Fruit fly (Drosophila melanogaster): ENCODE results near the gene CG12065.

Gene CG12065

dm6 chrX:8601165-8601564, 27.1 kb downstream of the CG12065 start:
- TF ChIP-seq CG10348 (GFP tag; IDR thresholded peaks at IDR 0.05) (peak; percentile 71), CG15710 (tag; optimal IDR thresholded peaks at IDR 0.05) (peak; percentile 58), fd96Ca (GFP tag; IDR thresholded peaks at IDR 0.05) (peak; percentile 85), Ets98B (GFP tag; IDR thresholded peaks at IDR 0.05) (peak; percentile 82), Pif1B (GFP tag; optimal IDR thresholded peaks at IDR 0.05) (no peak), CG34367 (tag; optimal IDR thresholded peaks at IDR 0.05) (peak; percentile 40), gl (tag; optimal IDR thresholded peaks at IDR 0.05) (no peak), CG32121 (GFP tag; IDR thresholded peaks at IDR 0.05) (peak; percentile 67), CG4496 (GFP tag; IDR thresholded peaks at IDR 0.05) (peak; percentile 86), rn (GFP tag; IDR thresholded peaks at IDR 0.05) (peak; percentile 40; the same call in 1 of the 2 replicates), CG17806 (tag; optimal IDR thresholded peaks at IDR 0.05) (peak; percentile 50), CG8159 (tag; optimal IDR thresholded peaks at IDR 0.05) (peak; percentile 64), CG12605 (GFP tag; IDR thresholded peaks at IDR 0.05) (peak; percentile 55), EcR (GFP tag; optimal IDR thresholded peaks at IDR 0.05) (no peak), Snoo (tag; optimal IDR thresholded peaks at IDR 0.05) (no peak), CG9948 (tag; optimal IDR thresholded peaks at IDR 0.05) (peak; percentile 35)

- TF ChIP-seq Ets98B (GFP tag; IDR thresholded peaks at IDR 0.05) (no peak), fd96Ca (GFP tag; IDR thresholded peaks at IDR 0.05) (0 out of 3 replicates have a peak, but pooled peaks have one; percentile 11)
These were observed 32.1 kb downstream of the CG12065 start, which contains the start of gene Caf1-180 for dm6 chrX:8606206-8606605. Caf1-180 (minus strand) TSS chrX:8606304.

DNA sequence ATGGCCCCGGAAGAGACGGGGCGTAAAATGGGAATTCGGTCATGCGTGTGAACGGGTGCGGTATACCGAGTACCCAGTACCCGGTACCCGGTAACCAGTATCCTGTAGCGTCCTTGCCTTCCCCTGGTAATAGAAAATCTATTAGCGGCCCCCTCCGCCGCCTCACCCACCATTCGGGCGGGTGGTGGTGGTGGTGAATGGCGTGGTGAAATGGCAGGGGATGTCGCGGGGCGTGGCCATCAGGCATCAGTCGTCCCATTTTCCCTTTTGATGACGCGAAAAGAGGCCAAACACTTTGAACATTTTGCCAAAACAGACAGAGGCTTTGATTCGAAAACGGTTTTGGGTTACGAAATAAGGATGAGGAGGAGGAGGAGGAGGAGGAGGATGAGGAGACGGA, 33.8 kb downstream of the CG12065 start:
- TF ChIP-seq EcR (GFP tag; optimal IDR thresholded peaks at IDR 0.05) (no peak), CG32121 (GFP tag; IDR thresholded peaks at IDR 0.05) (no peak), fd96Ca (GFP tag; IDR thresholded peaks at IDR 0.05) (no peak), Snoo (tag; optimal IDR thresholded peaks at IDR 0.05) (no peak), rn (GFP tag; IDR thresholded peaks at IDR 0.05) (no peak), CG4496 (GFP tag; IDR thresholded peaks at IDR 0.05) (no peak), CG9948 (tag; optimal IDR thresholded peaks at IDR 0.05) (no peak), D1 (tag; optimal IDR thresholded peaks at IDR 0.05) (no peak)

DNA sequence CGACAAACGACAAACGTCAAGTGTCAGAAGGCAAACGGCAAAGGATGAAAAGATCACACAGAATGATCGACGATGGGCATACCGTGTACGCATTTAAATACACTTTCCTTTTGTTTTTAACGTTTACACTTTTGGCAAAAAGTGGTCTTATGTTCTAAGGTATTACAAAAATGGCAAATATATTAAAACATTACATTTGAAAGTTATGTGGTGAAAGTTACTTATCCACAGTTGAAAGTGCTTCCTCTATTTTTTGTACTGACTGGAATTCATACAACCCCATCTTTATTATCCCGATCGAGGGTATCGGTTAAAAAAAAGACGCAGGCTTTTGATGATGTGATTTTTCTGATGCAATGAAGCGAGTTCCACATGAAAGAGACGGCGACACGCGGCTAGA, 42.2 kb downstream of the CG12065 start:
- no peak for TF ChIP-seq CG10348 (GFP tag; IDR thresholded peaks at IDR 0.05)
- no peak for TF ChIP-seq fd96Ca (GFP tag; IDR thresholded peaks at IDR 0.05)

DNA sequence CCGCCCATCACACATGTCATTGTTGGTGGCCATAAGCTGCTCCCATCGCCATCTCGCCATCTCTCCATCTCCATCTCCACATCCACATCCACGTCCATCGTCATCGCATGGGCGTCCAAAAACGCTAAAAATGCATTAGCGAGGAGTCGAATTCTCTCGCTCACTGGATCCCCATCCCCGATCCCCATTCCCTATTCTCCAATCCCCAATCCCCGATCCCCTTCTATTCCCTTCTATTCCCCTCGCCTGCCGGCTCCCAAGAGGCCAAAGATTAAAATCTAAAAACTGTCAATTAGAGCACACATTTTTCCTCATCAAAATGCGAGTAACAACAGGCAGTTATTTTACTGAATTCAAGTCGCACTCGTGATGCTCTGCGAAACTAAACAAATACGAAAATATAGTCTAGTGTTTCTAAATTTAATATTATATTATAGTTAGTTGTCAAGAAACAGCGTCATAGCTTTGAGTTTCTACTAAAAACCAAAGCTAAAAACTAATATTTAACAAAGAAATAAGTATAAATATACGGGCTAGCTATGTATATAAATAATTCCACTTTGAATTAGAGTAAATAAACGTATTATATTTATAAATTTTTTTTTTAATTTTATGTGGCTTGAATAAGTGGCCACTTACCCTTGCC, 42.8 kb downstream of the CG12065 start:
- TF ChIP-seq gl (tag; optimal IDR thresholded peaks at IDR 0.05) (no peak), CG14655 (GFP tag; optimal IDR thresholded peaks at IDR 0.05) (no peak), EcR (GFP tag; optimal IDR thresholded peaks at IDR 0.05) (no peak), Ets98B (GFP tag; IDR thresholded peaks at IDR 0.05) (no peak), CG12605 (GFP tag; IDR thresholded peaks at IDR 0.05) (no peak), fd96Ca (GFP tag; IDR thresholded peaks at IDR 0.05) (no peak), Snoo (tag; optimal IDR thresholded peaks at IDR 0.05) (no peak), CG8159 (tag; optimal IDR thresholded peaks at IDR 0.05) (no peak), CG17806 (tag; optimal IDR thresholded peaks at IDR 0.05) (no peak), Pif1B (GFP tag; optimal IDR thresholded peaks at IDR 0.05) (no peak), CG32121 (GFP tag; IDR thresholded peaks at IDR 0.05) (no peak), CG9948 (tag; optimal IDR thresholded peaks at IDR 0.05) (no peak), D1 (tag; optimal IDR thresholded peaks at IDR 0.05) (no peak), CG15710 (tag; optimal IDR thresholded peaks at IDR 0.05) (no peak), CG4496 (GFP tag; IDR thresholded peaks at IDR 0.05) (no peak), Pif1A (GFP tag; optimal IDR thresholded peaks at IDR 0.05) (no peak)

DNA sequence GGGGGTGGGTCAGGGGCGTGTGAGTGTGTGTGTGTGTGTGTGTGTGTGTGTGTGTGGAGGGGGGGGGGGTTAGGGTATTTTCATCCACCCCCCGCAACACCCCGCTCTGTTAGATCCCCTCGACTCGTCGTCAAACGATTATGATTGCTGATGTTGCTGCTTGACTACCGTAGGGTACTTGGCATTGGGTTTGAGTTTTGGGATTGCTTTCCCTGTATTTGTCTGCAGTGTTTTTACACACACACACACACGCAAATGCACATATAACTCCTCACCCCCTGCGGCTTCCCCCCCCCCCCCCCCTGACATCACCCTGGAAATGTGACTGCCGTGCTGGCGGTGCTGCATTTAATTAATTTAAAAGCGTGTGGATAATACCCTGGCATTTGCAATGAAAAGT, 48.3 kb downstream of the CG12065 start:
- TF ChIP-seq D1 (tag; optimal IDR thresholded peaks at IDR 0.05) (no peak), CG15710 (tag; optimal IDR thresholded peaks at IDR 0.05) (no peak), CG14655 (GFP tag; optimal IDR thresholded peaks at IDR 0.05) (no peak), gl (tag; optimal IDR thresholded peaks at IDR 0.05) (no peak), fd96Ca (GFP tag; IDR thresholded peaks at IDR 0.05) (no peak), Pif1A (GFP tag; optimal IDR thresholded peaks at IDR 0.05) (no peak), CG8159 (tag; optimal IDR thresholded peaks at IDR 0.05) (no peak), CG4496 (GFP tag; IDR thresholded peaks at IDR 0.05) (no peak), CG32121 (GFP tag; IDR thresholded peaks at IDR 0.05) (no peak), EcR (GFP tag; optimal IDR thresholded peaks at IDR 0.05) (no peak), Ets98B (GFP tag; IDR thresholded peaks at IDR 0.05) (no peak), CG12605 (GFP tag; IDR thresholded peaks at IDR 0.05) (no peak), CG9948 (tag; optimal IDR thresholded peaks at IDR 0.05) (no peak)

DNA sequence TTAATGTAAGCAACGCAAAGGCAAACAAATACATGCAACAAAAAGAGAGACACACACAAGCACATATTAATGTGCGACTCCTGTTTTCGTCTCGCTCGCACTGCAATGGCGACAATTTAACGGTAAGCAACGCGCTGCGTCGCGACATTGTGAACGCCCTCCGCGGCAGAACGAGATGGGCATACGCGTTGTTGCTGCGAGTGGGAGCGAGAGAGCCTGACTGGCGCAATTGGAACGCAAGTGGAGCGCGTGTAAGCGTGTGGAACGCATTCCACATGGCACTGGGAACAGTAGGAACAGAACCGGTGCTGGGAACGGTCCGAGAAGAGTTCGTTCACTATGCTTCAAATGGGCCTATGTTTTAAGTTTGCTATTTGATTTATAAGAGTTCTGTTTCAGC, 50.8 kb downstream of the CG12065 start:
- TF ChIP-seq Snoo (tag; optimal IDR thresholded peaks at IDR 0.05) (no peak), Pif1A (GFP tag; optimal IDR thresholded peaks at IDR 0.05) (no peak), Ets98B (GFP tag; IDR thresholded peaks at IDR 0.05) (peak; percentile 25; the same call in 1 of the 2 replicates), CG8301 (tag; optimal IDR thresholded peaks at IDR 0.05) (no peak), CG32121 (GFP tag; IDR thresholded peaks at IDR 0.05) (peak; percentile 33; the same call in 1 of the 2 replicates), D1 (tag; optimal IDR thresholded peaks at IDR 0.05) (peak; percentile 47)
